Worm (Caenorhabditis elegans): ENCODE measurements around the gene C54F6.19.

The C54F6.19 gene

ce11 chrV:7545187-7545586 is at the start of gene C54F6.19, which contains the start of gene nhx-3:
Gene C54F6.19, plus strand, starts transcription at chrV:7545487.
Gene nhx-3, minus strand, starts transcription at chrV:7545523.
- TF ChIP-seq ceh-24 (tag; optimal IDR thresholded peaks at IDR 0.05) (no peak), nhr-232 (tag; optimal IDR thresholded peaks at IDR 0.05) (no peak), zip-5 (tag; optimal IDR thresholded peaks at IDR 0.05) (no peak), ets-4 (tag; optimal IDR thresholded peaks at IDR 0.05) (no peak), T23F11.4 (GFP tag; optimal IDR thresholded peaks at IDR 0.05) (no peak), npax-4 (tag; optimal IDR thresholded peaks at IDR 0.05) (no peak), ceh-30 (tag; optimal IDR thresholded peaks at IDR 0.05) (no peak), K02D7.2 (tag; optimal IDR thresholded peaks at IDR 0.05) (no peak), pat-9 (tag; optimal IDR thresholded peaks at IDR 0.05) (no peak), ahr-1 (tag; optimal IDR thresholded peaks at IDR 0.05) (no peak), elt-4 (tag; optimal IDR thresholded peaks at IDR 0.05) (no peak), tbx-2 (tag; optimal IDR thresholded peaks at IDR 0.05) (no peak), unc-3 (GFP tag; conservative IDR thresholded peaks at IDR 0.05) (no peak), unc-3 (tag; optimal IDR thresholded peaks at IDR 0.05) (no peak), ceh-45 (GFP tag; IDR thresholded peaks at IDR 0.05) (no peak), ref-2 (tag; optimal IDR thresholded peaks at IDR 0.05) (no peak), ztf-16 (tag; optimal IDR thresholded peaks at IDR 0.05) (no peak)

- TF ChIP-seq unc-55 (GFP tag; optimal IDR thresholded peaks at IDR 0.05) (no peak), ceh-24 (tag; optimal IDR thresholded peaks at IDR 0.05) (no peak), ceh-19 (GFP tag; optimal IDR thresholded peaks at IDR 0.05) (no peak), elt-4 (tag; optimal IDR thresholded peaks at IDR 0.05) (no peak), pros-1 (tag; optimal IDR thresholded peaks at IDR 0.05) (no peak), hlh-6 (tag; optimal IDR thresholded peaks at IDR 0.05) (no peak), mec-3 (tag; optimal IDR thresholded peaks at IDR 0.05; ENCODE audit: borderline replicate concordance) (no peak), ceh-34 (tag; optimal IDR thresholded peaks at IDR 0.05) (no peak), ceh-30 (tag; optimal IDR thresholded peaks at IDR 0.05) (no peak), ceh-18 (tag; optimal IDR thresholded peaks at IDR 0.05) (no peak)
These were observed 47.8 kb upstream of the C54F6.19 start, which contains the start of gene srh-79 for ce11 chrV:7497440-7497839. Gene srh-79, plus strand, starts transcription at chrV:7497740.

ce11 chrV:7501194-7501593 is 44.1 kb upstream of the C54F6.19 start:
- no peak for TF ChIP-seq sox-4 (tag; optimal IDR thresholded peaks at IDR 0.05)
- TF ChIP-seq nfya-1 (tag; optimal IDR thresholded peaks at IDR 0.05) = no peak
- TF ChIP-seq syd-9 (tag; optimal IDR thresholded peaks at IDR 0.05) = no peak
- TF ChIP-seq ref-2 (tag; optimal IDR thresholded peaks at IDR 0.05) = no peak
- no peak for TF ChIP-seq pqm-1 (tag; optimal IDR thresholded peaks at IDR 0.05)
- TF ChIP-seq pha-4 (tag; optimal IDR thresholded peaks at IDR 0.05) = no peak
- no peak for TF ChIP-seq ceh-34 (tag; optimal IDR thresholded peaks at IDR 0.05)

ce11 chrV:7504271-7504670 is 41.0 kb upstream of the C54F6.19 start, which contains the start of gene srh-229:
Gene srh-229, minus strand, starts transcription at chrV:7504371.
- TF ChIP-seq zip-5 (tag; optimal IDR thresholded peaks at IDR 0.05) (no peak), eyg-1 (tag; optimal IDR thresholded peaks at IDR 0.05) (no peak), tbx-7 (tag; optimal IDR thresholded peaks at IDR 0.05) (no peak), syd-9 (tag; optimal IDR thresholded peaks at IDR 0.05) (no peak), ceh-34 (tag; optimal IDR thresholded peaks at IDR 0.05) (no peak), ceh-45 (GFP tag; IDR thresholded peaks at IDR 0.05) (no peak), ceh-48 (tag; optimal IDR thresholded peaks at IDR 0.05) (no peak), pat-9 (tag; optimal IDR thresholded peaks at IDR 0.05) (no peak), hlh-30 (tag; optimal IDR thresholded peaks at IDR 0.05; ENCODE audit: insufficient read depth) (no peak), dve-1 (tag; optimal IDR thresholded peaks at IDR 0.05) (no peak)

ce11 chrV:7506207-7506606 is 39.1 kb upstream of the C54F6.19 start:
- TF ChIP-seq ceh-34 (tag; optimal IDR thresholded peaks at IDR 0.05) = no peak
- TF ChIP-seq sdc-2 (tag; optimal IDR thresholded peaks at IDR 0.05) = no peak
- TF ChIP-seq zip-5 (tag; optimal IDR thresholded peaks at IDR 0.05) = no peak
- no peak for TF ChIP-seq sox-2 (GFP tag; IDR thresholded peaks at IDR 0.05)
- TF ChIP-seq ceh-30 (tag; optimal IDR thresholded peaks at IDR 0.05) = no peak
- no peak for TF ChIP-seq fkh-10 (GFP tag; optimal IDR thresholded peaks at IDR 0.05)
- TF ChIP-seq unc-42 (tag; optimal IDR thresholded peaks at IDR 0.05) = no peak
- no peak for TF ChIP-seq odd-2 (tag; optimal IDR thresholded peaks at IDR 0.05)
- TF ChIP-seq pqm-1 (tag; optimal IDR thresholded peaks at IDR 0.05) = no peak
- no peak for TF ChIP-seq ceh-48 (tag; optimal IDR thresholded peaks at IDR 0.05)
- TF ChIP-seq C38D4.7 (GFP tag; optimal IDR thresholded peaks at IDR 0.05) = no peak
- TF ChIP-seq F13H6.1 (tag; optimal IDR thresholded peaks at IDR 0.05) = no peak
- TF ChIP-seq tbx-2 (tag; optimal IDR thresholded peaks at IDR 0.05) = no peak
- TF ChIP-seq pha-4 (tag; optimal IDR thresholded peaks at IDR 0.05) = no peak
- TF ChIP-seq tbx-7 (tag; optimal IDR thresholded peaks at IDR 0.05) = no peak

All from whole organism, late embryonic.